Worm (Caenorhabditis elegans) whole organism, L4 larva: Measurements from ENCODE around the gene epi-1.
"Not testable (repeated sequence)": the region's sequence is repeated elsewhere in the genome, so short reads cannot be mapped to it uniquely, and the experiment has no call there.

Experiments
- D1046.2 ChIP-seq: fragments of 200-800 bp; sonication (Bioruptor generic); IDR thresholded peaks from 2 replicates; pipeline ENCODE4 v1.3.6; 2022; ENCODE audit warnings: missing genetic modification characterization, missing compliant biosample characterization
- F10B5.3 ChIP-seq: sonication (generic microtip); optimal IDR thresholded peaks from 2 replicates; lab custom pipeline; 2016; ENCODE audit warnings: mild to moderate bottlenecking, missing genetic modification characterization, missing compliant biosample characterization
- F49E8.2 ChIP-seq: sonication (generic microtip); optimal IDR thresholded peaks from 2 replicates; lab custom pipeline; 2016; ENCODE audit warnings: missing compliant biosample characterization, mild to moderate bottlenecking, missing genetic modification characterization, borderline replicate concordance
- R02D3.7 ChIP-seq: fragments of 150-350 bp; sonication (generic microtip); optimal IDR thresholded peaks from 3 replicates; lab custom pipeline; 2014; ENCODE audit warnings: missing biosample characterization, missing genetic modification characterization
- T26A8.4 ChIP-seq: fragments of 200-800 bp; sonication (Bioruptor generic); IDR thresholded peaks from 2 replicates; pipeline ENCODE4 v1.3.6; 2022; ENCODE audit warnings: missing genetic modification characterization, missing compliant biosample characterization
- Y105C5A.15 ChIP-seq: fragments of 200-800 bp; sonication (Bioruptor generic); IDR thresholded peaks from 2 replicates; pipeline ENCODE4 v1.3.6; 2022; ENCODE audit warnings: missing genetic modification characterization, missing compliant biosample characterization
- ZK546.5 ChIP-seq, 2 experiments: sonication (generic microtip); optimal IDR thresholded peaks; 2 replicates each; lab custom pipeline; 2017; ENCODE audit warnings: missing biosample characterization in 2 of 2, missing genetic modification characterization in 2 of 2
- aha-1 ChIP-seq: fragments of 150-350 bp; peaks from one replicate; lab custom pipeline; 2014; ENCODE audit warnings: missing biosample characterization, missing genetic modification characterization
- arid-1 ChIP-seq: fragments of 200-800 bp; sonication (Bioruptor generic); conservative IDR thresholded peaks from 2 replicates; pipeline ENCODE4 v1.3.6; 2022; ENCODE audit warnings: missing genetic modification reagents, missing genetic modification characterization, missing compliant biosample characterization
- ceh-20 ChIP-seq: fragments of 200-800 bp; sonication (Bioruptor generic); IDR thresholded peaks from 2 replicates; pipeline ENCODE4 v1.3.6; 2022; ENCODE audit warnings: missing genetic modification reagents, missing genetic modification characterization, missing compliant biosample characterization
- ceh-44 ChIP-seq: fragments of 200-800 bp; sonication (Bioruptor generic); IDR thresholded peaks from 2 replicates; pipeline ENCODE4 v1.3.6; 2022; ENCODE audit warnings: missing genetic modification reagents, missing genetic modification characterization, missing compliant biosample characterization
- ctbp-1 ChIP-seq: fragments of 200-800 bp; sonication (Bioruptor generic); IDR thresholded peaks from 2 replicates; pipeline ENCODE4 v1.3.6; 2022; ENCODE audit warnings: missing genetic modification reagents, missing genetic modification characterization, missing compliant biosample characterization
- dve-1 ChIP-seq: sonication (generic microtip); optimal IDR thresholded peaks from 2 replicates; lab custom pipeline; 2017; ENCODE audit warnings: antibody characterized with exemption, mild to moderate bottlenecking, missing genetic modification characterization, missing compliant biosample characterization; ENCODE audit not compliant: insufficient read depth
- egl-27 ChIP-seq: sonication (generic microtip); optimal IDR thresholded peaks from 3 replicates; lab custom pipeline; 2017; ENCODE audit warnings: missing biosample characterization, missing genetic modification reagents, missing genetic modification characterization
- fkh-10 ChIP-seq: fragments of 150-350 bp; optimal IDR thresholded peaks from 2 replicates; lab custom pipeline; 2014; ENCODE audit warnings: missing biosample characterization, missing genetic modification reagents, missing genetic modification characterization
- fos-1 ChIP-seq: fragments of 150-350 bp; optimal IDR thresholded peaks from 2 replicates; lab custom pipeline; 2014; ENCODE audit warnings: missing biosample characterization, missing genetic modification characterization
- gei-8 ChIP-seq: fragments of 200-800 bp; sonication (Bioruptor generic); optimal IDR thresholded peaks from 2 replicates; lab custom pipeline; 2018; ENCODE audit warnings: mild to moderate bottlenecking, missing genetic modification characterization, missing compliant biosample characterization
- hif-1 ChIP-seq, 2 experiments: sonication (generic microtip); optimal IDR thresholded peaks; 2 replicates each; lab custom pipeline; 2016 to 2017; ENCODE audit warnings: missing compliant biosample characterization in 2 of 2, missing genetic modification characterization in 2 of 2, missing genetic modification reagents in 2 of 2, missing genotype in 2 of 2, mild to moderate bottlenecking in 1 of 2
- hmg-1.1 ChIP-seq: fragments of 200-800 bp; sonication (Bioruptor generic); IDR thresholded peaks from 2 replicates; pipeline ENCODE4 v1.3.6; 2022; ENCODE audit warnings: missing genetic modification reagents, missing genetic modification characterization, missing compliant biosample characterization
- lin-1 ChIP-seq: fragments of 200-800 bp; sonication (Bioruptor generic); IDR thresholded peaks from 2 replicates; pipeline ENCODE4 v1.3.6; 2022; ENCODE audit warnings: missing genetic modification reagents, missing genetic modification characterization, missing compliant biosample characterization
- lin-15B ChIP-seq: fragments of 150-350 bp; sonication (generic microtip); optimal IDR thresholded peaks from 3 replicates; lab custom pipeline; 2014; ENCODE audit warnings: missing biosample characterization, missing genetic modification characterization
- lin-38 ChIP-seq: fragments of 200-800 bp; sonication (Bioruptor generic); IDR thresholded peaks from 2 replicates; pipeline ENCODE4 v1.3.6; 2022; ENCODE audit warnings: missing genetic modification reagents, missing genetic modification characterization, missing compliant biosample characterization
- lir-3 ChIP-seq: sonication (generic microtip); optimal IDR thresholded peaks from 2 replicates; lab custom pipeline; 2016; ENCODE audit warnings: mild to moderate bottlenecking, missing genetic modification characterization, missing compliant biosample characterization
- madf-9 ChIP-seq: fragments of 200-800 bp; sonication (Bioruptor generic); conservative IDR thresholded peaks from 2 replicates; pipeline ENCODE4 v1.3.6; 2022; ENCODE audit warnings: missing genetic modification reagents, missing genetic modification characterization, missing compliant biosample characterization
- mep-1 ChIP-seq: fragments of 150-350 bp; sonication (generic microtip); optimal IDR thresholded peaks from 3 replicates; lab custom pipeline; 2014; ENCODE audit warnings: missing biosample characterization, missing genetic modification characterization
- nhr-11 ChIP-seq: fragments of 150-350 bp; optimal IDR thresholded peaks from 2 replicates; lab custom pipeline; 2014; ENCODE audit warnings: missing biosample characterization, missing genetic modification characterization
- nhr-237 ChIP-seq: sonication (generic microtip); optimal IDR thresholded peaks from 2 replicates; lab custom pipeline; 2017; ENCODE audit warnings: missing biosample characterization, missing genetic modification characterization
- nhr-41 ChIP-seq: fragments of 200-800 bp; sonication (Bioruptor generic); IDR thresholded peaks from 2 replicates; pipeline ENCODE4 v1.3.6; 2022; ENCODE audit warnings: missing genetic modification reagents, missing genetic modification characterization, missing compliant biosample characterization
- nhr-6 ChIP-seq: fragments of 150-350 bp; optimal IDR thresholded peaks from 2 replicates; lab custom pipeline; 2014; ENCODE audit warnings: missing biosample characterization, missing genetic modification characterization
- nhr-76 ChIP-seq: fragments of 150-350 bp; optimal IDR thresholded peaks from 2 replicates; lab custom pipeline; 2014; ENCODE audit warnings: missing biosample characterization, missing genetic modification characterization
- php-3 ChIP-seq: fragments of 200-800 bp; sonication (Bioruptor generic); IDR thresholded peaks from 2 replicates; pipeline ENCODE4 v1.3.6; 2022; ENCODE audit warnings: missing genetic modification reagents, missing genetic modification characterization, missing compliant biosample characterization
- rbr-2 ChIP-seq: sonication (generic microtip); optimal IDR thresholded peaks from 2 replicates; lab custom pipeline; 2016; ENCODE audit warnings: missing genotype, missing genetic modification characterization, missing compliant biosample characterization
- skn-1 ChIP-seq: fragments of 150-350 bp; optimal IDR thresholded peaks from 2 replicates; lab custom pipeline; 2014; ENCODE audit warnings: missing biosample characterization, missing genetic modification characterization
- snpc-1.2 ChIP-seq: fragments of 200-800 bp; sonication (Bioruptor generic); IDR thresholded peaks from 2 replicates; pipeline ENCODE4 v1.3.6; 2022; ENCODE audit warnings: missing genetic modification reagents, missing genetic modification characterization, missing compliant biosample characterization
- spr-1 ChIP-seq: sonication (generic microtip); optimal IDR thresholded peaks from 2 replicates; lab custom pipeline; 2016; ENCODE audit warnings: mild to moderate bottlenecking, missing genetic modification characterization, missing compliant biosample characterization
- spr-3 ChIP-seq: fragments of 200-800 bp; sonication (Bioruptor generic); optimal IDR thresholded peaks from 2 replicates; lab custom pipeline; 2018; ENCODE audit warnings: mild to moderate bottlenecking, missing genetic modification characterization, missing compliant biosample characterization
- tra-1 ChIP-seq: fragments of 200-800 bp; sonication (Bioruptor generic); IDR thresholded peaks from 2 replicates; pipeline ENCODE4 v1.3.6; 2022; ENCODE audit warnings: missing genetic modification reagents, missing genetic modification characterization, missing compliant biosample characterization
- zip-2 ChIP-seq: fragments of 150-350 bp; optimal IDR thresholded peaks from 2 replicates; lab custom pipeline; 2014; ENCODE audit warnings: missing biosample characterization, missing genetic modification characterization
- ztf-11 ChIP-seq: fragments of 150-350 bp; optimal IDR thresholded peaks from 2 replicates; lab custom pipeline; 2014; ENCODE audit warnings: missing biosample characterization, missing genetic modification characterization

Gene epi-1

DNA sequence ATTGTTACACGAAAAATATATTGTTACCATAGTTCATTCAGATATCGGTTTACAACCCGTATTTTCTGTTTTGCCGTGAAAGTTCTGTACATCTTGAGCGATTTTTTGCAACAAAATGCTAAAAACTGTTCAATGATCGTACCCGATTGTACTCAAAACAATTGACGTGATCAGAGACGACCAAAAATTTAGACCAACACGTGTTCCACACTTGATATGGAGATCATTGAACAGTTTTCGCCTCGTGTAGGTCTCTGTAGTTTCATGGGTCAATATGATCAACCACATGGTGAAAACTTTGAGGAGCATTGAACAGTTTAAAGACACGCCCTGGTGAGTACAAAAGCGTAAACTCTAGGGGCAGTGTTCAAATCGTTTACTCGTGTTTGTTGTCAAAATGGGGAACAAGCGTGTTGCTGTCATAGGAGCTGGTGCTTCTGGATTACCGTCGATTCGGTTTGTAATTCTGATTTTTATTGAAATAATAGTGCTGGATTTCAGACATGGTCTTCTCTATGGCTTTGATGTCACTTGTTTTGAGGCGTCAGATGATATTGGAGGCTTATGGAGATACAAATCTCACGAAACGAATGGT, 15.6 kb downstream of the epi-1 start, which contains the start of gene fmo-2 (continued):
- TF ChIP-seq lir-3 (tag; lab: Kevin White, UChicago) (no peak), zip-2 (no peak), tra-1 (GFP tag; lab: Robert Waterston, UW) (0 out of 2 replicates have a peak, but pooled peaks have one; percentile 28), lin-38 (GFP tag; lab: Robert Waterston, UW) (no peak), ceh-44 (GFP tag; lab: Robert Waterston, UW) (no peak), php-3 (GFP tag; lab: Robert Waterston, UW) (no peak)

DNA sequence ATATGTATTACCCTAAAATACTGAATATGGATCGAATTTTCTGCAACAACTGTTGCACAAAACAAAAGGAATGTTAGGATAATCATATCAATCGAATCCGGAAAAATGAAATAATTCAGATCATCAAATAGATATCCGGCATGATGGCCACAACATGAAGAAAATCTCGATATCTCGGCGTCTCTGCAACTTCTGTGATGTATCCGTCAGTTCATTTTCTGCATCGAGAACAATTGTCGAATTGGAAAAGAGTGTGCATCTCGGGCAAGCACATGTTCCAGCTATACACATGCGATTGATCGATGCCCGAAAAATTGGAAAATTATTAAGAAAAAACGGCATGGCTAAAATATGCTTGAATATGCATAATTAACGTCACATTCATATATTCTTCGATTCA, 19.1 kb downstream of the epi-1 start, which contains the start of the genes K08C7.6 and R102.1:
Gene K08C7.6, minus strand, starts transcription at position 101 of the 400 bp plus-strand sequence.
Gene R102.1, plus strand, starts transcription at position 291 of the 400 bp plus-strand sequence.
- no peak for TF ChIP-seq ctbp-1 (GFP tag; lab: Robert Waterston, UW)
- TF ChIP-seq F49E8.2 (tag; lab: Kevin White, UChicago) = no peak
- no peak for TF ChIP-seq nhr-237 (tag; lab: Kevin White, UChicago)
- TF ChIP-seq spr-3 (GFP tag; lab: Kevin White, UChicago) = no peak
- no peak for TF ChIP-seq nhr-6 (tag; lab: Kevin White, UChicago)
- no peak for TF ChIP-seq gei-8 (GFP tag; lab: Kevin White, UChicago)
- no peak for TF ChIP-seq rbr-2
- no peak for TF ChIP-seq fos-1
- no peak for TF ChIP-seq tra-1 (GFP tag; lab: Robert Waterston, UW)
- TF ChIP-seq fkh-10 (GFP tag; lab: Kevin White, UChicago) = no peak
- TF ChIP-seq skn-1 (tag; lab: Kevin White, UChicago) = no peak
- TF ChIP-seq hif-1 (tag; optimal IDR thresholded peaks at IDR 0.05; lab: Kevin White, UChicago) = no peak
- no peak for TF ChIP-seq egl-27 (tag; lab: Kevin White, UChicago)
- TF ChIP-seq lin-1 (GFP tag; lab: Robert Waterston, UW) = no peak
- TF ChIP-seq Y105C5A.15 (GFP tag; lab: Robert Waterston, UW) = no peak
- no peak for TF ChIP-seq R02D3.7 (tag; lab: Kevin White, UChicago)
- no peak for TF ChIP-seq lin-38 (GFP tag; lab: Robert Waterston, UW)
- no peak for TF ChIP-seq nhr-41 (GFP tag; lab: Robert Waterston, UW)

DNA sequence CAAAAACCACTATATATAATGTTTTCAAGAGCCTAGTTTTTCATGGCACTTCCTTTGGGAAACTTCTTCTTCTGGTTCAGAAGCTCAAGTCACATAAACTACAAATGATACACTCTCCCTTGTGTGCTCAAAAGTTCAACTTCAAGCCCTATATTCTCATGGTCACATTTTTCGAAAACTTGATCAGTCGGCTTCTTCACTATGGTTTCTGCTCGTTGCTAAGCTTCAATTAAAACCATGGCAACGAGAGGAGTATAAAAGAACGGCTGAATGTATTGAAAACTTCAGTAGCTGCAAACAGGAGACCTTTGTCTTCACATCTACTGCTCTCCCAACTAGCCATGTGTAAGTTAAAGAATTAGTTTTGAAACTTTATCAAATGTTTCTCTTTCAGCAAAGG, 20.7 kb downstream of the epi-1 start, which contains the start of gene R102.2:
Gene R102.2, plus strand, starts transcription at position 301 of the 400 bp plus-strand sequence.
- TF ChIP-seq hmg-1.1; T26A8.4; ceh-20 (GFP tag; lab: Robert Waterston, UW): not testable (repeated sequence)
- TF ChIP-seq, all 104 proteins: peak for 0; not testable (repeated sequence) for 104

ce11 chrIV:10688972-10689567, 22.4 kb downstream of the epi-1 start, which contains the start of gene R102.3:
Gene R102.3 (plus strand): TSS chrIV:10689517.
- TF ChIP-seq ZK546.5 (tag; optimal IDR thresholded peaks at IDR 0.05; lab: Kevin White, UChicago) = no peak
- peak; percentile 52 for TF ChIP-seq nhr-11 (tag; lab: Kevin White, UChicago)
- no peak for TF ChIP-seq hif-1 (tag; optimal IDR thresholded peaks at IDR 0.05; lab: Kevin White, UChicago)
- no peak for TF ChIP-seq F10B5.3 (tag; lab: Kevin White, UChicago)
- TF ChIP-seq arid-1 (GFP tag; lab: Robert Waterston, UW) = no peak
- TF ChIP-seq mep-1 (tag; lab: Kevin White, UChicago) = no peak
- no peak for TF ChIP-seq lin-1 (GFP tag; lab: Robert Waterston, UW)
- no peak for TF ChIP-seq madf-9 (GFP tag; lab: Robert Waterston, UW)
- TF ChIP-seq snpc-1.2 (GFP tag; lab: Robert Waterston, UW) = no peak
- TF ChIP-seq aha-1 = peak; percentile 21
- TF ChIP-seq ztf-11 (tag; lab: Kevin White, UChicago) = no peak
- no peak for TF ChIP-seq lin-15B (tag; lab: Kevin White, UChicago)
- TF ChIP-seq skn-1 (tag; lab: Kevin White, UChicago) = no peak
- TF ChIP-seq dve-1 = no peak
- TF ChIP-seq spr-1 (tag; lab: Kevin White, UChicago) = no peak
- TF ChIP-seq nhr-76 (tag; lab: Kevin White, UChicago) = no peak
- no peak for TF ChIP-seq D1046.2 (GFP tag; lab: Robert Waterston, UW)
- TF ChIP-seq, all 104 proteins: peak for 2
